Worm (Caenorhabditis elegans): ENCODE results near the gene Y41D4B.4.

DNA sequence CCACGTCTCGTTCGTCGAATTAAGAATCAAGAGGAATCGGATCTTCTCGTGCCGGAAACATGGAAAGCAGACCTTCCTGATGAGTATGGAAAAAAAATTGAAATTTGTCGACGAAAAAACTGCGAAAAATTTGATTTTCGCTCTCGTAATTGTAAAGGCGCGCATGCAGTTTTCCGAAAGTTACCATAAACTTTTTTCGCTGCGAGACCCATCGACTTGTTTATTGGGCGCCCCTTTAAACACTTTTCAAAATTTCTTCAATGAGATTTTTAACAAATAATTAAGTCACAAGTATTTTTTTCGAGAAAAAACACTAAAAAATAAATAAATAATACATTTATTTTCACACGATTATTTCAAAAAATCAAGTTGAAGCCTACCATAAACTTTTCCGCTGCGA lies 825 bp downstream of the Y41D4B.4 start:
- TF ChIP-seq dao-5 (tag; optimal IDR thresholded peaks at IDR 0.05): no peak
- no peak for TF ChIP-seq W03F9.2 (tag; optimal IDR thresholded peaks at IDR 0.05)
- no peak for TF ChIP-seq him-1 (tag; optimal IDR thresholded peaks at IDR 0.05)

Data from whole organism, L4/young adult.